Worm (Caenorhabditis elegans) whole organism, mixed stage, embryonic: ENCODE data around the gene srxa-8.

Experiments
- bed-3 ChIP-seq: fragments of 200-800 bp; sonication (Bioruptor generic); optimal IDR thresholded peaks from 3 replicates; lab custom pipeline; 2018; ENCODE audit warnings: mild to moderate bottlenecking, missing genetic modification characterization, moderate library complexity, missing compliant biosample characterization
- blmp-1 ChIP-seq: fragments of 150-350 bp; optimal IDR thresholded peaks from 2 replicates; lab custom pipeline; 2014; ENCODE audit warnings: missing biosample characterization, missing genetic modification characterization
- ceh-39 ChIP-seq: fragments of 150-350 bp; optimal IDR thresholded peaks from 2 replicates; lab custom pipeline; 2014; ENCODE audit warnings: missing biosample characterization, missing genetic modification characterization
- ceh-43 ChIP-seq: fragments of 200-800 bp; sonication (Bioruptor generic); optimal IDR thresholded peaks from 2 replicates; lab custom pipeline; 2018; ENCODE audit warnings: mild to moderate bottlenecking, missing genetic modification characterization, moderate library complexity, missing compliant biosample characterization
- ceh-83 ChIP-seq: fragments of 200-800 bp; sonication (Bioruptor generic); optimal IDR thresholded peaks from 2 replicates; lab custom pipeline; 2018; ENCODE audit warnings: mild to moderate bottlenecking, missing genetic modification characterization, missing compliant biosample characterization
- ces-1 ChIP-seq: fragments of 150-350 bp; optimal IDR thresholded peaks from 2 replicates; lab custom pipeline; 2014; ENCODE audit warnings: missing biosample characterization, missing genetic modification reagents, missing genetic modification characterization
- elt-1 ChIP-seq: sonication (generic microtip); optimal IDR thresholded peaks from 2 replicates; lab custom pipeline; 2017; ENCODE audit warnings: missing genetic modification characterization, mild to moderate bottlenecking, missing compliant biosample characterization, antibody characterized with exemption, moderate library complexity, borderline replicate concordance; ENCODE audit not compliant: insufficient read depth
- elt-3 ChIP-seq: fragments of 150-350 bp; optimal IDR thresholded peaks from 2 replicates; lab custom pipeline; 2014; ENCODE audit warnings: missing biosample characterization, missing genetic modification characterization
- flh-1 ChIP-seq: fragments of 200-800 bp; sonication (Bioruptor generic); optimal IDR thresholded peaks from 2 replicates; lab custom pipeline; 2018; ENCODE audit warnings: mild to moderate bottlenecking, missing genetic modification characterization, moderate library complexity, missing compliant biosample characterization
- ham-2 ChIP-seq: fragments of 200-800 bp; sonication (Bioruptor generic); optimal IDR thresholded peaks from 2 replicates; lab custom pipeline; 2018; ENCODE audit warnings: mild to moderate bottlenecking, missing genetic modification characterization, missing compliant biosample characterization
- hlh-1 ChIP-seq: fragments of 150-350 bp; optimal IDR thresholded peaks from 2 replicates; lab custom pipeline; 2014; ENCODE audit warnings: missing biosample characterization, missing genetic modification reagents, missing genetic modification characterization
- lin-13 ChIP-seq: fragments of 150-350 bp; optimal IDR thresholded peaks from 2 replicates; lab custom pipeline; 2014; ENCODE audit warnings: missing biosample characterization, missing genetic modification characterization
- lin-32 ChIP-seq: fragments of 200-800 bp; sonication (Bioruptor generic); optimal IDR thresholded peaks from 2 replicates; lab custom pipeline; 2018; ENCODE audit warnings: mild to moderate bottlenecking, missing genetic modification characterization, missing compliant biosample characterization
- lsy-2 ChIP-seq: fragments of 150-350 bp; optimal IDR thresholded peaks from 2 replicates; lab custom pipeline; 2014; ENCODE audit warnings: missing biosample characterization, missing genetic modification characterization
- mab-5 ChIP-seq: fragments of 150-350 bp; optimal IDR thresholded peaks from 2 replicates; lab custom pipeline; 2014; ENCODE audit warnings: missing biosample characterization, missing genetic modification characterization
- mep-1 ChIP-seq: fragments of 150-350 bp; optimal IDR thresholded peaks from 2 replicates; lab custom pipeline; 2017; ENCODE audit warnings: missing biosample characterization, missing genetic modification reagents, missing genetic modification characterization, inconsistent platforms
- mls-2 ChIP-seq: sonication (generic microtip); optimal IDR thresholded peaks from 2 replicates; lab custom pipeline; 2016; ENCODE audit warnings: mild to moderate bottlenecking, missing genetic modification characterization, moderate library complexity, missing compliant biosample characterization
- nhr-12 ChIP-seq: fragments of 150-350 bp; optimal IDR thresholded peaks from 2 replicates; lab custom pipeline; 2014; ENCODE audit warnings: missing biosample characterization, missing genetic modification characterization
- nhr-2 ChIP-seq: fragments of 150-350 bp; optimal IDR thresholded peaks from 2 replicates; lab custom pipeline; 2014; ENCODE audit warnings: missing biosample characterization, missing genetic modification characterization
- nhr-237 ChIP-seq: fragments of 150-350 bp; optimal IDR thresholded peaks from 2 replicates; lab custom pipeline; 2014; ENCODE audit warnings: missing biosample characterization, missing genetic modification characterization
- nhr-28 ChIP-seq: fragments of 150-350 bp; optimal IDR thresholded peaks from 2 replicates; lab custom pipeline; 2014; ENCODE audit warnings: missing biosample characterization, missing genetic modification characterization
- nhr-76 ChIP-seq: sonication (generic microtip); optimal IDR thresholded peaks from 2 replicates; lab custom pipeline; 2017; ENCODE audit warnings: missing biosample characterization, missing genetic modification characterization
- sem-2 ChIP-seq: fragments of 200-800 bp; sonication (Bioruptor generic); optimal IDR thresholded peaks from 2 replicates; lab custom pipeline; 2018; ENCODE audit warnings: mild to moderate bottlenecking, missing genetic modification characterization, missing compliant biosample characterization
- snpc-4 ChIP-seq: fragments of 150-350 bp; optimal IDR thresholded peaks from 2 replicates; lab custom pipeline; 2014; ENCODE audit warnings: missing biosample characterization, missing genetic modification characterization
- sptf-1 ChIP-seq: sonication (generic microtip); optimal IDR thresholded peaks from 2 replicates; lab custom pipeline; 2017; ENCODE audit warnings: mild to moderate bottlenecking, missing genetic modification characterization, moderate library complexity, missing compliant biosample characterization
- tbx-8 ChIP-seq: fragments of 200-800 bp; sonication (Bioruptor generic); optimal IDR thresholded peaks from 2 replicates; lab custom pipeline; 2018; ENCODE audit warnings: mild to moderate bottlenecking, missing genetic modification characterization, moderate library complexity, missing compliant biosample characterization
- unc-39 ChIP-seq: fragments of 150-350 bp; optimal IDR thresholded peaks from 2 replicates; lab custom pipeline; 2014; ENCODE audit warnings: missing biosample characterization, missing genetic modification characterization
- unc-62 ChIP-seq: fragments of 150-350 bp; optimal IDR thresholded peaks from 2 replicates; lab custom pipeline; 2014; ENCODE audit warnings: missing biosample characterization, missing genetic modification reagents, missing genetic modification characterization
- zip-8 ChIP-seq: fragments of 150-350 bp; optimal IDR thresholded peaks from 2 replicates; lab custom pipeline; 2014; ENCODE audit warnings: missing biosample characterization, missing genetic modification characterization
- ztf-11 ChIP-seq: fragments of 150-350 bp; optimal IDR thresholded peaks from 2 replicates; lab custom pipeline; 2014; ENCODE audit warnings: missing biosample characterization, missing genetic modification characterization

The srxa-8 gene

ce11 chrX:13283462-13283861, 25.2 kb downstream of the srxa-8 start:
- no peak for TF ChIP-seq nhr-76 (tag; lab: Kevin White, UChicago)
- TF ChIP-seq, all 35 proteins: peak for 0

DNA sequence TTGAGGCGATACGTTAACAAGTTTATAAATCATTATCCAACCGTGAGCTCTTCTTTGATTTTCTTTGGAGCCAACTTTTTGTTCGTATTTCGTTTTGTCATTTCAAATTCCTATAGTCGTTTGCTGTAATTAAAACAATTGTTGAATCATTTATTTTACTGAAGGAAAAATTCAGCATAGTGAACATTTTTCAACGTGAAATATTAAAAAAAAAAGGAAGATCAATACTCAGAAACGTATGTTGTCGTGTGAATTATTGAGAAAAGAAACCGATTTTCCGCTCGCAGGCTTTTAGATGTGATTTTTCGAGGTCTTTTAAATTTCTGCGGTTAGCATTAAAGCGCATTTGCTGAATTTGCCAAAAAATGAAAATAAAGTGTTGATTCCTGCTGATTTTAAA, 29.8 kb downstream of the srxa-8 start, which contains the start of gene phf-33:
Gene phf-33, minus strand, starts transcription at position 101 of the 400 bp plus-strand sequence.
- TF ChIP-seq sptf-1 (no peak), unc-62 (GFP tag; lab: Kevin White, UChicago) (no peak), mep-1 (tag; lab: Kevin White, UChicago) (no peak), unc-39 (no peak), lin-13 (tag; lab: Kevin White, UChicago) (no peak), hlh-1 (tag; lab: Kevin White, UChicago) (no peak), ces-1 (GFP tag; lab: Kevin White, UChicago) (no peak), nhr-237 (no peak), tbx-8 (GFP tag; lab: Kevin White, UChicago) (no peak), ceh-43 (no peak), elt-3 (tag; lab: Kevin White, UChicago) (no peak), mls-2 (tag; lab: Kevin White, UChicago) (no peak), elt-1 (tag; lab: Kevin White, UChicago) (no peak), bed-3 (no peak), blmp-1 (tag; lab: Kevin White, UChicago) (no peak), ceh-83 (no peak), snpc-4 (tag; lab: Kevin White, UChicago) (no peak)

DNA sequence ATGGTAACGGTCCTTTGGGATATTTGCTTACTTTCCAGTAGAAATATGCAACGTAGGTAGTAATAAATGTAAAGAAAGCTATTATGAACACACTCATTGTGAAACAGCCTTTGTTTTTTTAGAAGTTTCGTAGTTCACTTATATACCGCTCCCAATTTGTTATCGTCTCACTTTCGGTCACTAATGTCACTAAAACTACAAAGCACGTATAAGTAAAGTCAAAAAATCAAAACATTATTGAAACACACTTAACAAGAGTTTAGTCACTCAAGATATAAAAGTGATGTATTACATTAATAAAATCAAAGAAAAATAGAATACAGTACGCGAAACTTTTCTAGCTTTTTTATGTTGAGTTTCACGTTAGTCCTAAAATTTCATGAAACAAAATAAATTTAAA, 34.5 kb downstream of the srxa-8 start, which contains the start of gene cyp-14A3:
Gene cyp-14A3, minus strand, starts transcription at position 101 of the 400 bp plus-strand sequence.
- TF ChIP-seq nhr-2 (tag; lab: Kevin White, UChicago) (no peak), ceh-43 (no peak), nhr-12 (tag; lab: Kevin White, UChicago) (no peak), ceh-39 (tag; lab: Kevin White, UChicago) (no peak), lin-13 (tag; lab: Kevin White, UChicago) (no peak), zip-8 (tag; lab: Kevin White, UChicago) (no peak), elt-1 (tag; lab: Kevin White, UChicago) (no peak), bed-3 (no peak), sem-2 (GFP tag; lab: Kevin White, UChicago) (no peak)

DNA sequence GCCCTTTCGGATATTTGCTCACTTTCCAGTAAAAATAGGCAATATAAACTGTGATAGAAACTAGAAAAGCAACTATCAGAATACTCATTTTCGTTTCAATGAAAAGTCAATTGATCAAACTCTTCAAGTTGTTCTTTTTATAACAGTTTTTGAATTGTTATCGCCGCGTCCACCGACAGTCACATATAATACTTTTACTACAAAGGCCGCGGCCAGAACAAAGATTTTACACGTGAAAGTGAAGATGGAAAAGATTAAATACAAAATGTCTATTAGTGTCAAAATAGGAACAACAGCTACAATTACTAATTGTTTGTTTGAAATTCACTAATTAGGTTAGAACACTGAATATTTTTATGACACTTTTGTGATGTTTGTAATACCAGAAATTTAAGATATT, 39.1 kb downstream of the srxa-8 start, which contains the start of gene cyp-14A2:
Gene cyp-14A2, minus strand, starts transcription at position 101 of the 400 bp plus-strand sequence.
- TF ChIP-seq nhr-2 (tag; lab: Kevin White, UChicago) = no peak
- TF ChIP-seq hlh-1 (tag; lab: Kevin White, UChicago) = no peak
- TF ChIP-seq nhr-28 = no peak
- TF ChIP-seq blmp-1 (tag; lab: Kevin White, UChicago) = no peak
- TF ChIP-seq mep-1 (tag; lab: Kevin White, UChicago) = no peak
- no peak for TF ChIP-seq flh-1 (GFP tag; lab: Kevin White, UChicago)
- no peak for TF ChIP-seq mab-5 (tag; lab: Kevin White, UChicago)
- TF ChIP-seq ham-2 (GFP tag; lab: Kevin White, UChicago) = no peak
- no peak for TF ChIP-seq ceh-83
- no peak for TF ChIP-seq mls-2 (tag; lab: Kevin White, UChicago)
- TF ChIP-seq elt-3 (tag; lab: Kevin White, UChicago) = no peak
- no peak for TF ChIP-seq tbx-8 (GFP tag; lab: Kevin White, UChicago)
- TF ChIP-seq bed-3 = no peak
- TF ChIP-seq nhr-12 (tag; lab: Kevin White, UChicago) = no peak
- no peak for TF ChIP-seq sptf-1
- no peak for TF ChIP-seq elt-1 (tag; lab: Kevin White, UChicago)

DNA sequence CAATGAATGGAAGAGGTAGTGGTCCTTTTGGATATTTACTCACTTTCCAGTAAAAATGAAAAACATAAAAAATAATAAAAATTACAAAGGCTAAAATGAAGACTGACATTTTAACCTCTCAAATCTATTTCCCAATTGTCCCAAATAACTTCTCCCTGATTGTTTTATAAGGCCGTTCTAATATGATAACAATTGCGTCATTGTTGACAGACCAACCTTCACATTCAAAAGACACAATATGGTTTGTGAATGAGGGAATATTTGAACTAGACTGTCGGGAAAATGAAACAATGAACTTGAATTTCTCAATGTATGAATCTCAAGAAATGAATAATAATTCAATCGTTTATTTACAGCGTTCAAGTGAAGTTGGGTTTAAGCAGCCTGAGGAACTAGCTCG, 41.4 kb downstream of the srxa-8 start, which contains the start of gene cyp-14A1:
Gene cyp-14A1, minus strand, starts transcription at position 126 of the 400 bp plus-strand sequence.
- no peak for TF ChIP-seq blmp-1 (tag; lab: Kevin White, UChicago)
- TF ChIP-seq hlh-1 (tag; lab: Kevin White, UChicago) = no peak
- TF ChIP-seq nhr-28 = no peak
- no peak for TF ChIP-seq lin-13 (tag; lab: Kevin White, UChicago)
- no peak for TF ChIP-seq sptf-1
- no peak for TF ChIP-seq mls-2 (tag; lab: Kevin White, UChicago)
- TF ChIP-seq tbx-8 (GFP tag; lab: Kevin White, UChicago) = no peak
- TF ChIP-seq nhr-12 (tag; lab: Kevin White, UChicago) = no peak
- TF ChIP-seq lin-32 (GFP tag; lab: Kevin White, UChicago) = no peak
- TF ChIP-seq elt-3 (tag; lab: Kevin White, UChicago) = no peak
- no peak for TF ChIP-seq nhr-2 (tag; lab: Kevin White, UChicago)
- no peak for TF ChIP-seq bed-3
- no peak for TF ChIP-seq ztf-11 (tag; lab: Kevin White, UChicago)
- TF ChIP-seq lsy-2 (tag; lab: Kevin White, UChicago) = no peak
